Fruit fly (Drosophila melanogaster): ENCODE data around the gene sordd2.

DNA sequence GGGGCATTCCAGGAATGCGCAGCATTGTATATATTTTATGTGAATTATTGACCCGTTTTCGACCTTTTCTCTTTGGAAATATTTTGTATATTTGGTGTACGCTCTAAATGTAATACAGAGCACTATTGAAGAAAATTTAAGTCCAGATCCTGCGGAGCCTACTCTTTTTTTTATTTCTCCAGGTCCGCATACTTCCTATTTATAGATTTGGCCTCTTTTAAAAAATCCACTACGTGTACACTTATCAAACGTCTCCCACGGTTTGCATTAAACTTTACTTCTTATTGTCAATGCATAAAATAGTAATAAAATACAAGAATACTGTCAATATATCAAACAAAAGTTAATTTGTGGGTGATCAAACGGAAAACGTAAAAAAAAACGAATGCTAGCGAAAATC is 15.4 kb downstream of the sordd2 start, which contains the start of gene Efhc1.1:
- TF ChIP-seq Snoo (tag; optimal IDR thresholded peaks at IDR 0.05) (no peak), CG9948 (tag; optimal IDR thresholded peaks at IDR 0.05) (no peak), fd96Ca (GFP tag; IDR thresholded peaks at IDR 0.05) (no peak), D1 (tag; optimal IDR thresholded peaks at IDR 0.05) (no peak), Ets98B (GFP tag; IDR thresholded peaks at IDR 0.05) (no peak), CG12605 (GFP tag; IDR thresholded peaks at IDR 0.05) (no peak), rn (GFP tag; IDR thresholded peaks at IDR 0.05) (no peak), Pif1B (GFP tag; optimal IDR thresholded peaks at IDR 0.05) (no peak), CG8159 (tag; optimal IDR thresholded peaks at IDR 0.05) (no peak), CG13204 (GFP tag; optimal IDR thresholded peaks at IDR 0.05) (no peak), CG10348 (GFP tag; IDR thresholded peaks at IDR 0.05) (no peak)

Measured in whole organism, pupa.